Fruit fly (Drosophila melanogaster): Measurements from ENCODE around the gene Sytalpha.

Gene Sytalpha

dm6 chr2L:17582994-17583393, 9.1 kb upstream of the Sytalpha start (continued):
- no peak for TF ChIP-seq Hand (GFP tag; optimal IDR thresholded peaks at IDR 0.05)
- no peak for TF ChIP-seq Rx (GFP tag; IDR thresholded peaks at IDR 0.05)
- TF ChIP-seq MBD-R2 (GFP tag; IDR thresholded peaks at IDR 0.05), result no peak
- peak; percentile 31 for TF ChIP-seq CG17385 (GFP tag; optimal IDR thresholded peaks at IDR 0.05)
- TF ChIP-seq Dek (tag; optimal IDR thresholded peaks at IDR 0.05), result no peak
- TF ChIP-seq MTF-1 (GFP tag; optimal IDR thresholded peaks at IDR 0.05; ENCODE audit: borderline replicate concordance), result no peak
- no peak for TF ChIP-seq CG17802 (tag; optimal IDR thresholded peaks at IDR 0.05)
- TF ChIP-seq stwl (tag; optimal IDR thresholded peaks at IDR 0.05), result no peak
- TF ChIP-seq HLH3B (GFP tag; IDR thresholded peaks at IDR 0.05), result peak; percentile 34; the same call in 1 of the 2 replicates
- TF ChIP-seq CG2889 (GFP tag; IDR thresholded peaks at IDR 0.05), result no peak
- TF ChIP-seq CG8290 (GFP tag; optimal IDR thresholded peaks at IDR 0.05), result no peak
- TF ChIP-seq CG8290 (tag; optimal IDR thresholded peaks at IDR 0.05), result peak in 1 of 2 experiments; percentile 37
- TF ChIP-seq Optix (GFP tag; IDR thresholded peaks at IDR 0.05), result no peak; the same call in 2 of the 3 replicates
- TF ChIP-seq CG1603 (tag; optimal IDR thresholded peaks at IDR 0.05), result peak; percentile 79
- peak; percentile 9 for TF ChIP-seq CG18599 (GFP tag; optimal IDR thresholded peaks at IDR 0.05)
- TF ChIP-seq CG10431 (GFP tag; optimal IDR thresholded peaks at IDR 0.05), result no peak
- peak; percentile 49 for TF ChIP-seq Ssrp (tag; optimal IDR thresholded peaks at IDR 0.05)
- no peak for TF ChIP-seq abd-A (tag; optimal IDR thresholded peaks at IDR 0.05)
- peak; percentile 1 for TF ChIP-seq CrebB (tag; optimal IDR thresholded peaks at IDR 0.05)
- no peak for TF ChIP-seq CG32767 (GFP tag; IDR thresholded peaks at IDR 0.05)
- TF ChIP-seq Lim3 (GFP tag; IDR thresholded peaks at IDR 0.05), result no peak
- TF ChIP-seq bigmax (GFP tag; optimal IDR thresholded peaks at IDR 0.05), result no peak
- TF ChIP-seq lilli (GFP tag; optimal IDR thresholded peaks at IDR 0.05), result peak; percentile 38
- TF ChIP-seq Ets65A (GFP tag), result peak; percentile 89
- TF ChIP-seq tin (GFP tag; optimal IDR thresholded peaks at IDR 0.05), result peak; percentile 16
- TF ChIP-seq gem (tag; optimal IDR thresholded peaks at IDR 0.05), result peak; percentile 77
- no peak for TF ChIP-seq HLHmδ (GFP tag; optimal IDR thresholded peaks at IDR 0.05)
- no peak for TF ChIP-seq tll (GFP tag; optimal IDR thresholded peaks at IDR 0.05)
- TF ChIP-seq crol (GFP tag; IDR thresholded peaks at IDR 0.05), result no peak
- no peak for TF ChIP-seq gsb (GFP tag; IDR thresholded peaks at IDR 0.05)
- no peak for TF ChIP-seq CG11723 (GFP tag; optimal IDR thresholded peaks at IDR 0.05)
- no peak for TF ChIP-seq yki (optimal IDR thresholded peaks at IDR 0.05)
- TF ChIP-seq Aef1 (GFP tag; IDR thresholded peaks at IDR 0.05), result no peak
- peak; percentile 81 for TF ChIP-seq Med (GFP tag)
- no peak for TF ChIP-seq Rfx (GFP tag; IDR thresholded peaks at IDR 0.05)
- TF ChIP-seq lmd (GFP tag; IDR thresholded peaks at IDR 0.05), result no peak; the same call in 1 of the 2 replicates
- TF ChIP-seq CG2129 (GFP tag; IDR thresholded peaks at IDR 0.05; ENCODE audit: partially characterized antibody), result no peak
- TF ChIP-seq ap (GFP tag; IDR thresholded peaks at IDR 0.05), result no peak
- no peak for TF ChIP-seq CG3838 (GFP tag; optimal IDR thresholded peaks at IDR 0.05)
- peak; percentile 6 for TF ChIP-seq CG4617 (GFP tag; optimal IDR thresholded peaks at IDR 0.05; ENCODE audit: borderline replicate concordance)
- TF ChIP-seq CG7839 (tag; optimal IDR thresholded peaks at IDR 0.05), result peak; percentile 64
- no peak for TF ChIP-seq Elba2 (GFP tag; optimal IDR thresholded peaks at IDR 0.05)
- TF ChIP-seq HmgZ (tag; optimal IDR thresholded peaks at IDR 0.05), result peak; percentile 4
- no peak for TF ChIP-seq CG4707 (GFP tag; optimal IDR thresholded peaks at IDR 0.05)
- no peak for TF ChIP-seq D (optimal IDR thresholded peaks at IDR 0.05)
- peak; percentile 56 for TF ChIP-seq D (GFP tag; optimal IDR thresholded peaks at IDR 0.05)
- TF ChIP-seq Poxn (GFP tag; IDR thresholded peaks at IDR 0.05), result no peak
- TF ChIP-seq Max (GFP tag; optimal IDR thresholded peaks at IDR 0.05), result no peak
- peak; percentile 19 for TF ChIP-seq disco-r (GFP tag; optimal IDR thresholded peaks at IDR 0.05)
- TF ChIP-seq sc (optimal IDR thresholded peaks at IDR 0.05), result no peak
- TF ChIP-seq sc (GFP tag; optimal IDR thresholded peaks at IDR 0.05), result peak; percentile 36
- TF ChIP-seq bcd (GFP tag; optimal IDR thresholded peaks at IDR 0.05), result no peak
- no peak for TF ChIP-seq CG17912 (GFP tag; optimal IDR thresholded peaks at IDR 0.05)

Measured in whole organism, embryonic.